Worm (Caenorhabditis elegans) whole organism, midembryonic: Measurements from ENCODE around the gene Y39A1C.1.

Experiments used
- cog-1 ChIP-seq: sonication (generic microtip); optimal IDR thresholded peaks from 2 replicates; lab custom pipeline; 2016; ENCODE audit warnings: missing genetic modification characterization, missing compliant biosample characterization
- flt-1 ChIP-seq: fragments of 200-800 bp; sonication (Bioruptor generic); IDR thresholded peaks from 2 replicates; pipeline ENCODE4 v1.3.6; 2022; ENCODE audit warnings: missing genetic modification characterization, missing compliant biosample characterization
- med-1 ChIP-seq: sonication (generic microtip); optimal IDR thresholded peaks from 2 replicates; lab custom pipeline; 2017; ENCODE audit warnings: missing genetic modification characterization, mild to moderate bottlenecking, missing compliant biosample characterization, antibody characterized with exemption, missing genetic modification reagents; ENCODE audit not compliant: insufficient read depth
- ref-1 ChIP-seq: fragments of 200-800 bp; sonication (Bioruptor generic); conservative IDR thresholded peaks from 2 replicates; pipeline ENCODE4 v1.3.6; 2022; ENCODE audit warnings: missing genetic modification reagents, missing genetic modification characterization, missing compliant biosample characterization
- tab-1 ChIP-seq: fragments of 200-800 bp; sonication (Bioruptor generic); IDR thresholded peaks from 2 replicates; pipeline ENCODE4 v1.3.6; 2022; ENCODE audit warnings: missing genetic modification characterization, missing compliant biosample characterization

- TF ChIP-seq flt-1: no peak
- TF ChIP-seq ref-1 (GFP tag; lab: Robert Waterston, UW): no peak
- TF ChIP-seq tab-1 (GFP tag; lab: Robert Waterston, UW): no peak
- no peak for TF ChIP-seq cog-1 (tag; lab: Kevin White, UChicago)
- no peak for TF ChIP-seq med-1
These were observed 23.8 kb upstream of the Y39A1C.1 start for ce11 chrIII:10831483-10831882.
